Fruit fly (Drosophila melanogaster) whole organism, prepupa: Measurements from ENCODE around the gene CG45263.

Experiments
- Blimp-1 ChIP-seq: fragments of 200-800 bp; sonication (Bioruptor generic); optimal IDR thresholded peaks from 3 replicates; lab custom pipeline; 2017; ENCODE audit warnings: missing biosample characterization, missing genetic modification characterization, mild to moderate bottlenecking, moderate library complexity, missing genetic modification reagents
- CG10631 ChIP-seq: fragments of 200-800 bp; sonication (Bioruptor generic); optimal IDR thresholded peaks from 2 replicates; lab custom pipeline; 2016; ENCODE audit warnings: missing biosample characterization, missing genetic modification characterization
- CG10669 ChIP-seq: fragments of 200-800 bp; sonication (Bioruptor generic); optimal IDR thresholded peaks from 3 replicates; lab custom pipeline; 2018; ENCODE audit warnings: missing biosample characterization, mild to moderate bottlenecking, missing genetic modification characterization, moderate library complexity
- CG11902 ChIP-seq: fragments of 200-800 bp; sonication (Bioruptor generic); optimal IDR thresholded peaks from 3 replicates; lab custom pipeline; 2016; ENCODE audit warnings: missing biosample characterization, missing genetic modification characterization
- CG3032 ChIP-seq: fragments of 200-800 bp; optimal IDR thresholded peaks from 2 replicates; lab custom pipeline; 2019; ENCODE audit warnings: missing biosample characterization, mild to moderate bottlenecking, missing genetic modification characterization, moderate library complexity
- CG31627 ChIP-seq: fragments of 200-800 bp; sonication (Bioruptor generic); optimal IDR thresholded peaks from 3 replicates; lab custom pipeline; 2016; ENCODE audit warnings: missing biosample characterization, missing genetic modification characterization
- CG34406 ChIP-seq: fragments of 200-800 bp; sonication (Bioruptor generic); optimal IDR thresholded peaks from 3 replicates; lab custom pipeline; 2016; ENCODE audit warnings: missing biosample characterization, missing genetic modification characterization
- CG3919 ChIP-seq: fragments of 200-800 bp; sonication (Bioruptor generic); optimal IDR thresholded peaks from 3 replicates; lab custom pipeline; 2016; ENCODE audit warnings: missing biosample characterization, missing genetic modification characterization
- CG6276 ChIP-seq: fragments of 200-800 bp; sonication (Bioruptor generic); optimal IDR thresholded peaks from 2 replicates; lab custom pipeline; 2017; ENCODE audit warnings: missing biosample characterization, mild to moderate bottlenecking, missing genetic modification characterization
- CG6854 ChIP-seq: fragments of 200-800 bp; sonication (Bioruptor generic); optimal IDR thresholded peaks from 2 replicates; lab custom pipeline; 2017; ENCODE audit warnings: missing biosample characterization, mild to moderate bottlenecking, missing genetic modification characterization
- CG8119 ChIP-seq: fragments of 200-800 bp; sonication (Bioruptor generic); IDR thresholded peaks from 3 replicates; pipeline ENCODE4 v1.3.6; 2022; ENCODE audit warnings: missing biosample characterization, missing genetic modification characterization
- CG8319 ChIP-seq: fragments of 200-800 bp; sonication (Bioruptor generic); optimal IDR thresholded peaks from 3 replicates; lab custom pipeline; 2016; ENCODE audit warnings: missing biosample characterization, missing genetic modification characterization
- CG8632 ChIP-seq: fragments of 200-800 bp; sonication (Bioruptor generic); optimal IDR thresholded peaks from 3 replicates; lab custom pipeline; 2016; ENCODE audit warnings: missing biosample characterization, missing genetic modification characterization
- CG9139 ChIP-seq: fragments of 200-800 bp; sonication (Bioruptor generic); optimal IDR thresholded peaks from 3 replicates; lab custom pipeline; 2017; ENCODE audit warnings: missing biosample characterization, mild to moderate bottlenecking, missing genetic modification characterization
- Eip78C ChIP-seq: fragments of 200-800 bp; sonication (Bioruptor generic); peaks from one replicate; lab custom pipeline; 2016; ENCODE audit warnings: missing biosample characterization, missing genetic modification characterization
- Eip93F ChIP-seq: fragments of 200-800 bp; sonication (Bioruptor generic); optimal IDR thresholded peaks from 2 replicates; lab custom pipeline; 2016; ENCODE audit warnings: missing biosample characterization, mild to moderate bottlenecking, missing genetic modification characterization
- Ets21C ChIP-seq: fragments of 200-800 bp; sonication (Bioruptor generic); optimal IDR thresholded peaks from 3 replicates; lab custom pipeline; 2016; ENCODE audit warnings: missing biosample characterization, missing genetic modification characterization
- Ets96B ChIP-seq: fragments of 200-800 bp; optimal IDR thresholded peaks from 2 replicates; lab custom pipeline; 2019; ENCODE audit warnings: missing biosample characterization, mild to moderate bottlenecking, missing genetic modification characterization, moderate library complexity
- Gug ChIP-seq: fragments of 200-800 bp; sonication (Bioruptor generic); IDR thresholded peaks from 2 replicates; pipeline ENCODE4 v1.3.6; 2022; ENCODE audit warnings: missing biosample characterization, missing genetic modification characterization
- Hr4 ChIP-seq: fragments of 200-800 bp; sonication (Bioruptor generic); optimal IDR thresholded peaks from 3 replicates; lab custom pipeline; 2016; ENCODE audit warnings: missing biosample characterization, missing genetic modification characterization
- Lpt ChIP-seq: fragments of 200-800 bp; sonication (Bioruptor generic); optimal IDR thresholded peaks from 3 replicates; lab custom pipeline; 2016; ENCODE audit warnings: missing biosample characterization, missing genetic modification characterization
- Met ChIP-seq: fragments of 200-800 bp; sonication (Bioruptor generic); optimal IDR thresholded peaks from 3 replicates; lab custom pipeline; 2016; ENCODE audit warnings: missing biosample characterization, missing genetic modification characterization
- Smox ChIP-seq: fragments of 200-800 bp; sonication (Bioruptor generic); optimal IDR thresholded peaks from 3 replicates; lab custom pipeline; 2016; ENCODE audit warnings: missing biosample characterization, missing genetic modification characterization
- Sox102F ChIP-seq: fragments of 200-800 bp; sonication (Bioruptor generic); optimal IDR thresholded peaks from 2 replicates; lab custom pipeline; 2016; ENCODE audit warnings: missing biosample characterization, mild to moderate bottlenecking, missing genetic modification characterization
- Sox14 ChIP-seq: fragments of 200-800 bp; sonication (Bioruptor generic); optimal IDR thresholded peaks from 3 replicates; lab custom pipeline; 2016; ENCODE audit warnings: missing biosample characterization, missing genetic modification characterization
- Sox15 ChIP-seq: fragments of 200-800 bp; sonication (Bioruptor generic); optimal IDR thresholded peaks from 3 replicates; lab custom pipeline; 2016; ENCODE audit warnings: missing biosample characterization, missing genetic modification characterization
- achi ChIP-seq: fragments of 200-800 bp; sonication (Bioruptor generic); optimal IDR thresholded peaks from 3 replicates; lab custom pipeline; 2016; ENCODE audit warnings: missing biosample characterization, missing genetic modification characterization
- acj6 ChIP-seq: fragments of 200-800 bp; sonication (Bioruptor generic); optimal IDR thresholded peaks from 3 replicates; lab custom pipeline; 2016; ENCODE audit warnings: missing biosample characterization, missing genetic modification characterization
- cyc ChIP-seq: fragments of 200-800 bp; sonication (Bioruptor generic); optimal IDR thresholded peaks from 3 replicates; lab custom pipeline; 2016; ENCODE audit warnings: missing biosample characterization, missing genetic modification characterization
- dac ChIP-seq: fragments of 200-800 bp; sonication (Bioruptor generic); optimal IDR thresholded peaks from 2 replicates; lab custom pipeline; 2017; ENCODE audit warnings: missing biosample characterization, mild to moderate bottlenecking, missing genetic modification characterization
- dsx ChIP-seq: fragments of 200-800 bp; optimal IDR thresholded peaks from 3 replicates; lab custom pipeline; 2019; ENCODE audit warnings: missing biosample characterization, mild to moderate bottlenecking, missing genetic modification characterization, moderate library complexity; ENCODE audit not compliant: poor library complexity, severe bottlenecking
- eg ChIP-seq: fragments of 200-800 bp; sonication (Bioruptor generic); IDR thresholded peaks from 3 replicates; pipeline ENCODE4 v1.3.6; 2022; ENCODE audit warnings: missing biosample characterization, missing genetic modification characterization
- esn ChIP-seq: fragments of 200-800 bp; sonication (Bioruptor generic); optimal IDR thresholded peaks from 2 replicates; lab custom pipeline; 2016; ENCODE audit warnings: missing biosample characterization, mild to moderate bottlenecking, missing genetic modification characterization, moderate library complexity
- fd59A ChIP-seq: fragments of 200-800 bp; sonication (Bioruptor generic); optimal IDR thresholded peaks from 2 replicates; lab custom pipeline; 2017; ENCODE audit warnings: missing biosample characterization, mild to moderate bottlenecking, missing genetic modification characterization, missing genetic modification reagents
- fd85E ChIP-seq: fragments of 200-800 bp; sonication (Bioruptor generic); optimal IDR thresholded peaks from 3 replicates; lab custom pipeline; 2016; ENCODE audit warnings: missing biosample characterization, missing genetic modification characterization
- fkh ChIP-seq: fragments of 200-800 bp; sonication (Bioruptor generic); optimal IDR thresholded peaks from 3 replicates; lab custom pipeline; 2017; ENCODE audit warnings: missing biosample characterization, mild to moderate bottlenecking, missing genetic modification characterization, moderate library complexity
- net ChIP-seq: fragments of 200-800 bp; sonication (Bioruptor generic); optimal IDR thresholded peaks from 3 replicates; lab custom pipeline; 2016; ENCODE audit warnings: missing biosample characterization, missing genetic modification characterization
- pdm3 ChIP-seq: fragments of 200-800 bp; sonication (Bioruptor generic); optimal IDR thresholded peaks from 3 replicates; lab custom pipeline; 2016; ENCODE audit warnings: missing biosample characterization, missing genetic modification characterization
- salr ChIP-seq, 2 experiments: fragments of 200-800 bp; sonication (Bioruptor generic); optimal IDR thresholded peaks; 3 replicates each; lab custom pipeline; 2016 to 2018; ENCODE audit warnings: missing biosample characterization in 2 of 2, missing genetic modification characterization in 2 of 2, mild to moderate bottlenecking in 1 of 2
- spab ChIP-seq: fragments of 200-800 bp; sonication (Bioruptor generic); optimal IDR thresholded peaks from 2 replicates; lab custom pipeline; 2017; ENCODE audit warnings: missing biosample characterization, mild to moderate bottlenecking, missing genetic modification characterization, missing genetic modification reagents
- ss ChIP-seq, 2 experiments: fragments of 200-800 bp; sonication (Bioruptor generic); optimal IDR thresholded peaks; 2 replicates in 1 of 2; 3 replicates in 1 of 2; lab custom pipeline; 2017 to 2018; ENCODE audit warnings: mild to moderate bottlenecking in 2 of 2, missing biosample characterization in 2 of 2, missing genetic modification characterization in 2 of 2, moderate library complexity in 1 of 2
- svp ChIP-seq: fragments of 200-800 bp; sonication (Bioruptor generic); peaks from one replicate; lab custom pipeline; 2016; ENCODE audit warnings: missing biosample characterization, missing genetic modification characterization
- topi ChIP-seq: fragments of 200-800 bp; sonication (Bioruptor generic); optimal IDR thresholded peaks from 3 replicates; lab custom pipeline; 2016; ENCODE audit warnings: missing biosample characterization, missing genetic modification characterization
- vri ChIP-seq: fragments of 200-800 bp; sonication (Bioruptor generic); optimal IDR thresholded peaks from 3 replicates; lab custom pipeline; 2016; ENCODE audit warnings: missing biosample characterization, mild to moderate bottlenecking, missing genetic modification characterization

Gene CG45263

dm6 chr3R:8520809-8521208 lies 43.4 kb upstream of the CG45263 start:
- TF ChIP-seq svp (GFP tag; lab: Kevin White, UChicago) (peak; percentile 87), achi (GFP tag; lab: Kevin White, UChicago) (no peak)

- TF ChIP-seq dac (GFP tag; lab: Kevin White, UChicago) (no peak), salr (GFP tag; optimal IDR thresholded peaks at IDR 0.05; lab: Kevin White, UChicago) (no peak), CG34406 (GFP tag; lab: Kevin White, UChicago) (no peak), pdm3 (no peak), fd59A (GFP tag; lab: Kevin White, UChicago) (no peak), CG10631 (GFP tag; lab: Kevin White, UChicago) (no peak), spab (GFP tag; lab: Kevin White, UChicago) (no peak), achi (GFP tag; lab: Kevin White, UChicago) (no peak), CG3919 (GFP tag; lab: Kevin White, UChicago) (no peak), Gug (GFP tag; lab: Robert Waterston, UW) (no peak), Eip78C (peak; percentile 7), svp (GFP tag; lab: Kevin White, UChicago) (peak; percentile 77), Ets21C (GFP tag; lab: Kevin White, UChicago) (no peak), Hr4 (GFP tag; lab: Kevin White, UChicago) (no peak), CG6854 (GFP tag; lab: Kevin White, UChicago) (peak; percentile 9), eg (no peak), Blimp-1 (no peak)
Observed at dm6 chr3R:8519157-8519556, 41.7 kb upstream of the CG45263 start.

- TF ChIP-seq Lpt (GFP tag; lab: Kevin White, UChicago) (no peak), Eip93F (peak; percentile 2), svp (GFP tag; lab: Kevin White, UChicago) (no peak), CG6276 (GFP tag; lab: Kevin White, UChicago) (no peak), vri (GFP tag; lab: Kevin White, UChicago) (peak; percentile 23), Sox14 (GFP tag; lab: Kevin White, UChicago) (peak; percentile 8), ss (GFP tag; optimal IDR thresholded peaks at IDR 0.05; lab: Kevin White, UChicago) (no peak), salr (GFP tag; optimal IDR thresholded peaks at IDR 0.05; lab: Kevin White, UChicago) (no peak)
Observed at dm6 chr3R:8518565-8519154, 41.2 kb upstream of the CG45263 start.

dm6 chr3R:8517752-8518185 lies 40.4 kb upstream of the CG45263 start, which contains the start of gene CG11737:
Gene CG11737 (plus strand): TSS chr3R:8517868.
- TF ChIP-seq esn (GFP tag; lab: Kevin White, UChicago) = no peak
- peak; percentile 47 to 65 for TF ChIP-seq ss (GFP tag; optimal IDR thresholded peaks at IDR 0.05; lab: Kevin White, UChicago)
- peak; percentile 4 for TF ChIP-seq Ets96B (tag; lab: Kevin White, UChicago)
- TF ChIP-seq Hr4 (GFP tag; lab: Kevin White, UChicago) = peak; percentile 1
- peak; percentile 93 for TF ChIP-seq fkh (GFP tag; lab: Kevin White, UChicago)
- TF ChIP-seq CG8632 (GFP tag; lab: Kevin White, UChicago) = no peak
- no peak for TF ChIP-seq fd85E (GFP tag; lab: Kevin White, UChicago)
- no peak for TF ChIP-seq acj6 (GFP tag; lab: Kevin White, UChicago)
- no peak for TF ChIP-seq CG31627
- TF ChIP-seq CG8119 = peak; percentile 20; the same call in 1 of the 3 replicates
- TF ChIP-seq CG34406 (GFP tag; lab: Kevin White, UChicago) = no peak
- no peak for TF ChIP-seq Sox15
- TF ChIP-seq CG10669 = peak; percentile 29
- no peak for TF ChIP-seq topi (GFP tag; lab: Kevin White, UChicago)
- TF ChIP-seq Smox (GFP tag; lab: Kevin White, UChicago) = no peak
- TF ChIP-seq Sox14 (GFP tag; lab: Kevin White, UChicago) = peak; percentile 37
- no peak for TF ChIP-seq cyc
- TF ChIP-seq CG3919 (GFP tag; lab: Kevin White, UChicago) = peak; percentile 26
- TF ChIP-seq Ets21C (GFP tag; lab: Kevin White, UChicago) = no peak
- TF ChIP-seq CG11902 (GFP tag; lab: Kevin White, UChicago) = no peak
- TF ChIP-seq dsx = no peak
- no peak for TF ChIP-seq dac (GFP tag; lab: Kevin White, UChicago)
- TF ChIP-seq eg = no peak
- peak; percentile 56 for TF ChIP-seq CG9139 (GFP tag; lab: Kevin White, UChicago)
- TF ChIP-seq Eip78C = peak; percentile 69
- no peak for TF ChIP-seq pdm3
- no peak for TF ChIP-seq CG3032 (tag; lab: Kevin White, UChicago)
- no peak for TF ChIP-seq Met (GFP tag; lab: Kevin White, UChicago)
- TF ChIP-seq net (GFP tag; lab: Kevin White, UChicago) = peak; percentile 21
- peak; percentile 30 for TF ChIP-seq CG8319 (GFP tag; lab: Kevin White, UChicago)
- TF ChIP-seq Sox102F (GFP tag; lab: Kevin White, UChicago) = no peak
- TF ChIP-seq CG6276 (GFP tag; lab: Kevin White, UChicago) = peak; percentile 42
